Worm (Caenorhabditis elegans) whole organism, late embryonic: ENCODE measurements around the gene rab-19.

ENCODE experiments used
- ama-1 ChIP-seq: fragments of 150-350 bp; optimal IDR thresholded peaks from 2 replicates; lab custom pipeline; 2014
- elt-2 ChIP-seq: sonication (generic microtip); optimal IDR thresholded peaks from 2 replicates; lab custom pipeline; 2016; ENCODE audit warnings: missing genetic modification reagents, missing genetic modification characterization, missing compliant biosample characterization
- ets-4 ChIP-seq: sonication (generic microtip); optimal IDR thresholded peaks from 2 replicates; lab custom pipeline; 2016; ENCODE audit warnings: missing genetic modification characterization, missing compliant biosample characterization
- hlh-30 ChIP-seq: sonication (generic microtip); optimal IDR thresholded peaks from 2 replicates; lab custom pipeline; 2017; ENCODE audit warnings: antibody characterized with exemption, missing genetic modification characterization, missing compliant biosample characterization; ENCODE audit not compliant: insufficient read depth
- nfya-1 ChIP-seq: sonication (generic microtip); optimal IDR thresholded peaks from 2 replicates; lab custom pipeline; 2017; ENCODE audit warnings: missing genetic modification characterization, mild to moderate bottlenecking, missing compliant biosample characterization, antibody characterized with exemption, moderate library complexity
- npax-4 ChIP-seq: sonication (generic microtip); optimal IDR thresholded peaks from 2 replicates; lab custom pipeline; 2016; ENCODE audit warnings: missing genetic modification characterization, missing compliant biosample characterization
- rnt-1 ChIP-seq: sonication (generic microtip); optimal IDR thresholded peaks from 2 replicates; lab custom pipeline; 2016; ENCODE audit warnings: missing genetic modification characterization, missing compliant biosample characterization
- unc-55 ChIP-seq: sonication (generic microtip); optimal IDR thresholded peaks from 2 replicates; lab custom pipeline; 2017; ENCODE audit warnings: missing biosample characterization, missing genetic modification reagents, missing genetic modification characterization
- ztf-16 ChIP-seq: sonication (generic microtip); optimal IDR thresholded peaks from 2 replicates; lab custom pipeline; 2017; ENCODE audit warnings: missing genetic modification characterization, missing compliant biosample characterization

- TF ChIP-seq npax-4: no peak
- no peak for TF ChIP-seq unc-55 (GFP tag; lab: Kevin White, UChicago)
- TF ChIP-seq ztf-16: no peak
- no peak for TF ChIP-seq nfya-1 (tag; lab: Kevin White, UChicago)
- no peak for TF ChIP-seq rnt-1
- TF ChIP-seq hlh-30 (tag; lab: Kevin White, UChicago): no peak
- TF ChIP-seq ama-1 (lab: Kevin White, UChicago): no peak
- TF ChIP-seq elt-2 (tag; lab: Kevin White, UChicago): no peak
- TF ChIP-seq ets-4 (tag; lab: Kevin White, UChicago): no peak
These were observed 8.0 kb upstream of the rab-19 start for ce11 chrIV:13392230-13392629.
